Worm (Caenorhabditis elegans) whole organism, late embryonic: Measurements from ENCODE around the gene M02B1.3.

Source experiments
- C08G9.2 ChIP-seq: sonication (generic microtip); optimal IDR thresholded peaks from 2 replicates; lab custom pipeline; 2016; ENCODE audit warnings: mild to moderate bottlenecking, missing genetic modification characterization, moderate library complexity, missing compliant biosample characterization
- F13H6.1 ChIP-seq: sonication (generic microtip); optimal IDR thresholded peaks from 2 replicates; lab custom pipeline; 2016; ENCODE audit warnings: missing genetic modification characterization, missing compliant biosample characterization
- T23F11.4 ChIP-seq: fragments of 200-800 bp; sonication (Bioruptor generic); optimal IDR thresholded peaks from 2 replicates; lab custom pipeline; 2018; ENCODE audit warnings: mild to moderate bottlenecking, missing genetic modification characterization, missing compliant biosample characterization
- Y22D7AL.16 ChIP-seq: sonication (generic microtip); optimal IDR thresholded peaks from 2 replicates; lab custom pipeline; 2016; ENCODE audit warnings: missing genetic modification characterization, missing compliant biosample characterization
- ama-1 ChIP-seq: fragments of 150-350 bp; optimal IDR thresholded peaks from 2 replicates; lab custom pipeline; 2014
- ceh-14 ChIP-seq: sonication (generic microtip); optimal IDR thresholded peaks from 2 replicates; lab custom pipeline; 2016; ENCODE audit warnings: missing genotype, missing genetic modification characterization, missing compliant biosample characterization
- ceh-18 ChIP-seq: sonication (generic microtip); optimal IDR thresholded peaks from 2 replicates; lab custom pipeline; 2016; ENCODE audit warnings: missing genetic modification characterization, missing compliant biosample characterization
- ceh-2 ChIP-seq: sonication (generic microtip); optimal IDR thresholded peaks from 2 replicates; lab custom pipeline; 2016; ENCODE audit warnings: missing genotype, missing genetic modification characterization, missing compliant biosample characterization
- ceh-30 ChIP-seq: fragments of 150-350 bp; optimal IDR thresholded peaks from 2 replicates; lab custom pipeline; 2014; ENCODE audit warnings: missing biosample characterization, missing genetic modification characterization
- ceh-31 ChIP-seq: sonication (generic microtip); optimal IDR thresholded peaks from 2 replicates; lab custom pipeline; 2016; ENCODE audit warnings: missing genetic modification characterization, missing compliant biosample characterization
- ceh-34 ChIP-seq: sonication (generic microtip); optimal IDR thresholded peaks from 2 replicates; lab custom pipeline; 2016; ENCODE audit warnings: mild to moderate bottlenecking, missing genetic modification characterization, missing compliant biosample characterization
- ceh-45 ChIP-seq: fragments of 200-800 bp; sonication (Bioruptor generic); IDR thresholded peaks from 2 replicates; pipeline ENCODE4 v1.3.6; 2022; ENCODE audit warnings: missing genetic modification reagents, missing genetic modification characterization, missing compliant biosample characterization
- ceh-48 ChIP-seq: sonication (generic microtip); optimal IDR thresholded peaks from 2 replicates; lab custom pipeline; 2016; ENCODE audit warnings: missing genetic modification characterization, inconsistent platforms, missing compliant biosample characterization
- che-1 ChIP-seq: sonication (generic microtip); optimal IDR thresholded peaks from 2 replicates; lab custom pipeline; 2016; ENCODE audit warnings: mild to moderate bottlenecking, missing genetic modification characterization, missing compliant biosample characterization
- dmd-4 ChIP-seq: sonication (generic microtip); optimal IDR thresholded peaks from 2 replicates; lab custom pipeline; 2016; ENCODE audit warnings: borderline replicate concordance, missing genetic modification characterization, missing compliant biosample characterization
- dve-1 ChIP-seq: sonication (generic microtip); optimal IDR thresholded peaks from 2 replicates; lab custom pipeline; 2017; ENCODE audit warnings: antibody characterized with exemption, mild to moderate bottlenecking, missing genetic modification characterization, missing compliant biosample characterization
- elt-2 ChIP-seq: sonication (generic microtip); optimal IDR thresholded peaks from 2 replicates; lab custom pipeline; 2016; ENCODE audit warnings: missing genetic modification reagents, missing genetic modification characterization, missing compliant biosample characterization
- ets-4 ChIP-seq: sonication (generic microtip); optimal IDR thresholded peaks from 2 replicates; lab custom pipeline; 2016; ENCODE audit warnings: missing genetic modification characterization, missing compliant biosample characterization
- fax-1 ChIP-seq: sonication (generic microtip); optimal IDR thresholded peaks from 2 replicates; lab custom pipeline; 2016; ENCODE audit warnings: missing genotype, missing genetic modification characterization, missing compliant biosample characterization
- fkh-10 ChIP-seq: fragments of 150-350 bp; optimal IDR thresholded peaks from 2 replicates; lab custom pipeline; 2014; ENCODE audit warnings: missing biosample characterization, missing genetic modification reagents, missing genetic modification characterization
- gmeb-2 ChIP-seq: sonication (generic microtip); optimal IDR thresholded peaks from 2 replicates; lab custom pipeline; 2016; ENCODE audit warnings: missing genetic modification characterization, inconsistent platforms, missing compliant biosample characterization
- hlh-8 ChIP-seq: sonication (generic microtip); optimal IDR thresholded peaks from 2 replicates; lab custom pipeline; 2016; ENCODE audit warnings: missing genotype, missing genetic modification characterization, missing compliant biosample characterization
- lim-6 ChIP-seq: sonication (generic microtip); optimal IDR thresholded peaks from 2 replicates; lab custom pipeline; 2016; ENCODE audit warnings: missing genetic modification characterization, missing compliant biosample characterization
- madf-2 ChIP-seq: sonication (generic microtip); optimal IDR thresholded peaks from 2 replicates; lab custom pipeline; 2017; ENCODE audit warnings: missing genetic modification characterization, missing compliant biosample characterization
- mec-3 ChIP-seq: sonication (generic microtip); optimal IDR thresholded peaks from 2 replicates; lab custom pipeline; 2016; ENCODE audit warnings: borderline replicate concordance, missing genetic modification characterization, missing compliant biosample characterization
- npax-4 ChIP-seq: sonication (generic microtip); optimal IDR thresholded peaks from 2 replicates; lab custom pipeline; 2016; ENCODE audit warnings: missing genetic modification characterization, missing compliant biosample characterization
- odd-2 ChIP-seq: sonication (generic microtip); optimal IDR thresholded peaks from 2 replicates; lab custom pipeline; 2017; ENCODE audit warnings: antibody characterized with exemption, mild to moderate bottlenecking, missing genetic modification characterization, missing compliant biosample characterization
- pag-3 ChIP-seq: sonication (generic microtip); optimal IDR thresholded peaks from 2 replicates; lab custom pipeline; 2016; ENCODE audit warnings: missing compliant biosample characterization, missing genetic modification characterization, borderline replicate concordance
- ref-2 ChIP-seq: sonication (generic microtip); optimal IDR thresholded peaks from 2 replicates; lab custom pipeline; 2016; ENCODE audit warnings: missing genetic modification characterization, missing compliant biosample characterization
- sdc-2 ChIP-seq: sonication (generic microtip); optimal IDR thresholded peaks from 2 replicates; lab custom pipeline; 2016; ENCODE audit warnings: missing genotype, missing genetic modification characterization, missing compliant biosample characterization
- sox-2 ChIP-seq: fragments of 200-800 bp; sonication (Bioruptor generic); IDR thresholded peaks from 2 replicates; pipeline ENCODE4 v1.3.6; 2022; ENCODE audit warnings: missing genetic modification reagents, missing genetic modification characterization, missing compliant biosample characterization
- syd-9 ChIP-seq: sonication (generic microtip); optimal IDR thresholded peaks from 2 replicates; lab custom pipeline; 2016; ENCODE audit warnings: mild to moderate bottlenecking, missing genetic modification characterization, moderate library complexity, missing compliant biosample characterization
- tbx-2 ChIP-seq: sonication (generic microtip); optimal IDR thresholded peaks from 2 replicates; lab custom pipeline; 2016; ENCODE audit warnings: missing genetic modification characterization, missing compliant biosample characterization
- ttx-3 ChIP-seq: sonication (generic microtip); optimal IDR thresholded peaks from 2 replicates; lab custom pipeline; 2016; ENCODE audit warnings: missing genetic modification reagents, missing genetic modification characterization, missing compliant biosample characterization
- unc-3 ChIP-seq, 2 experiments: fragments of 200-800 bp in 1 of 2; sonication (Bioruptor generic) in 1 of 2; sonication (generic microtip) in 1 of 2; conservative IDR thresholded peaks in 1 of 2; optimal IDR thresholded peaks in 1 of 2; 2 replicates each; pipeline versions ENCODE4 v1.3.6 to Lab custom; 2016 to 2022; ENCODE audit warnings: missing compliant biosample characterization in 2 of 2, missing genetic modification characterization in 2 of 2, missing genetic modification reagents in 1 of 2
- unc-42 ChIP-seq: sonication (generic microtip); optimal IDR thresholded peaks from 2 replicates; lab custom pipeline; 2016; ENCODE audit warnings: missing genotype, missing genetic modification characterization, missing compliant biosample characterization
- unc-55 ChIP-seq: sonication (generic microtip); optimal IDR thresholded peaks from 2 replicates; lab custom pipeline; 2017; ENCODE audit warnings: missing biosample characterization, missing genetic modification reagents, missing genetic modification characterization
- unc-86 ChIP-seq: sonication (generic microtip); optimal IDR thresholded peaks from 2 replicates; lab custom pipeline; 2016; ENCODE audit warnings: missing genetic modification characterization, missing compliant biosample characterization
- ztf-16 ChIP-seq: sonication (generic microtip); optimal IDR thresholded peaks from 2 replicates; lab custom pipeline; 2017; ENCODE audit warnings: missing genetic modification characterization, missing compliant biosample characterization

M02B1.3 gene

ce11 chrIV:12793621-12794020 is 42.7 kb upstream of the M02B1.3 start, which contains the start of gene pin-2:
Gene pin-2, plus strand, starts transcription at chrIV:12793847.
- TF ChIP-seq unc-3 (GFP tag; conservative IDR thresholded peaks at IDR 0.05; lab: Robert Waterston, UW) (no peak), unc-3 (tag; optimal IDR thresholded peaks at IDR 0.05; lab: Kevin White, UChicago) (no peak), Y22D7AL.16 (tag; lab: Kevin White, UChicago) (no peak)
- TF ChIP-seq, all 69 proteins: peak for 0

DNA sequence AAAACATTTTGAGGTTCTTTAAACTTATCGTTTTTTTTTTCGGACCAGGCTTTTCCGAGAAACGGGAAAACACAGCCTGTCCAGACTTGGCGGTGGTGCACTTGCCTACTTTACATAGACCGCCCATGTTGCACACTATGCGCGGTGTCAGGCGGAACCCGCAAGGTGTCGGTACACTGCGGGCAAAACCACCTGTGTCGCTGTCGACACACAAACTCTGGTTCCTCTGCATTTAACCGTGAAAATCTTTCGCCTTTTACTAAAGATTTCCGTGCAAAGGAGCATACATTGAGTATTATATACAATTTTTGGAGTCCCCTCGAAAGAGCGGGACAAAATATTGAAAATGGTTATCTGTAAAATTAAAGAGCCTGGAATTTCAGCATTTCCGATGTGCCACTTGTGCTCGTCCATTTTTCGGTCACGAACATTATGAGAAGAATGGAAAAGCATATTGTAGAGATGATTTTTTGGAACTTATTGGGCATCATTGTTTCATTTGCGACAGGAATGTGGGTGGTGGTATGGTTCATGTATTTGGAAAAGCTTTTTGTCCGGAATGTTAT is 40.9 kb upstream of the M02B1.3 start:
- TF ChIP-seq ceh-45 (GFP tag; lab: Robert Waterston, UW), result no peak
- no peak for TF ChIP-seq unc-55 (GFP tag; lab: Kevin White, UChicago)
- no peak for TF ChIP-seq ceh-31
- TF ChIP-seq elt-2, result no peak
- TF ChIP-seq dmd-4 (tag; lab: Kevin White, UChicago), result no peak
- no peak for TF ChIP-seq che-1
- no peak for TF ChIP-seq F13H6.1 (tag; lab: Kevin White, UChicago)
- TF ChIP-seq ceh-18 (tag; lab: Kevin White, UChicago), result no peak
- no peak for TF ChIP-seq ets-4 (tag; lab: Kevin White, UChicago)
- TF ChIP-seq T23F11.4, result no peak
- no peak for TF ChIP-seq C08G9.2 (tag; lab: Kevin White, UChicago)
- TF ChIP-seq sox-2 (GFP tag; lab: Robert Waterston, UW), result no peak
- TF ChIP-seq ama-1 (lab: Kevin White, UChicago), result no peak
- no peak for TF ChIP-seq Y22D7AL.16 (tag; lab: Kevin White, UChicago)

DNA sequence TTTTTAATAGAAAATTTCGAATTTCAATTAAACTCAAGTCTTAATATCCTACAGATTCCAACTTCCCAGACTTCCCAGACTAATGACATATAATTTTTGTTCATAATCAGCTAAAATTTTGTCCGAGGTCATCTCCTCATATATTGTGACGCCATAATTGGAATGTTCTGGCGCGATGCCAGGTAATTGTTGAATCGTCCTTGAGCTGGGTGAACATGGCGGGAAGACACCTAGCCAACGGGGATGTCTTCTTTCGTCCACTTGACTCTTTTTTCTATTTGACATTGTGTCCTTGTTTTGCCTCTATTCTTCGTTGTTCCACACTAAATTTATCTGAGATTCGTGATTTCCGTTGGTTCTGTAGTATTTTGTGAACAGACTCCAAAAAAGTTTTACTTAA is 39.5 kb upstream of the M02B1.3 start:
- TF ChIP-seq ref-2 (tag; lab: Kevin White, UChicago), result no peak
- TF ChIP-seq ceh-34 (tag; lab: Kevin White, UChicago), result no peak
- TF ChIP-seq elt-2, result no peak
- no peak for TF ChIP-seq Y22D7AL.16 (tag; lab: Kevin White, UChicago)
- no peak for TF ChIP-seq unc-55 (GFP tag; lab: Kevin White, UChicago)
- no peak for TF ChIP-seq fkh-10 (GFP tag; lab: Kevin White, UChicago)
- TF ChIP-seq ztf-16 (tag; lab: Kevin White, UChicago), result no peak
- no peak for TF ChIP-seq ceh-30 (tag; lab: Kevin White, UChicago)
- TF ChIP-seq sdc-2 (tag; lab: Kevin White, UChicago), result no peak
- no peak for TF ChIP-seq ceh-2 (tag; lab: Kevin White, UChicago)
- TF ChIP-seq dve-1, result no peak
- no peak for TF ChIP-seq odd-2 (tag; lab: Kevin White, UChicago)
- no peak for TF ChIP-seq tbx-2 (tag; lab: Kevin White, UChicago)
- TF ChIP-seq mec-3 (tag; lab: Kevin White, UChicago), result no peak

DNA sequence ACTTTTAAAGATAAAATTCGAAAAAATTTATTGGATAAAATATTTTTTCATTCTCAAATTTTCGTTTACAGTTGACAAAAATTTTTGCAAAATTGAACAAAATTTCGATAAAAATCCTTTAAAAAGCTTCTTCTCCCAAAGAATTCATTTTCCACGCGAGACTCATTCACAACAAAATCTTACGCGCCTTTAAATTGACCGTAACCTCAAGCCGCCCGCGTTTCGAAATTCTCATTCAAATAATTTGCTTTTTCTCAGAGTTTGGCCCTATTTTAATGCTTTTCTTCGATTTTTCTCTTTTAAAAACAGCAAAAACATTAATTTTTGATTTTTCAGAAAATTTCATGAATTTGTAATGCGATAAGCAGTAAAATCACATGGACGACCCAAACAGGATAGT is 30.7 kb upstream of the M02B1.3 start, which contains the start of gene F07C6.4:
F07C6.4 (plus strand) TSS at position 330 of the 400 bp plus-strand sequence.
- TF ChIP-seq ceh-48 (no peak), fax-1 (tag; lab: Kevin White, UChicago) (no peak), sdc-2 (tag; lab: Kevin White, UChicago) (no peak), elt-2 (no peak), madf-2 (tag; lab: Kevin White, UChicago) (no peak)

- TF ChIP-seq ceh-14 (tag; lab: Kevin White, UChicago) (no peak), syd-9 (tag; lab: Kevin White, UChicago) (no peak), ceh-30 (tag; lab: Kevin White, UChicago) (no peak), ref-2 (tag; lab: Kevin White, UChicago) (no peak)
These were observed 24.8 kb upstream of the M02B1.3 start for ce11 chrIV:12811554-12811953.

DNA sequence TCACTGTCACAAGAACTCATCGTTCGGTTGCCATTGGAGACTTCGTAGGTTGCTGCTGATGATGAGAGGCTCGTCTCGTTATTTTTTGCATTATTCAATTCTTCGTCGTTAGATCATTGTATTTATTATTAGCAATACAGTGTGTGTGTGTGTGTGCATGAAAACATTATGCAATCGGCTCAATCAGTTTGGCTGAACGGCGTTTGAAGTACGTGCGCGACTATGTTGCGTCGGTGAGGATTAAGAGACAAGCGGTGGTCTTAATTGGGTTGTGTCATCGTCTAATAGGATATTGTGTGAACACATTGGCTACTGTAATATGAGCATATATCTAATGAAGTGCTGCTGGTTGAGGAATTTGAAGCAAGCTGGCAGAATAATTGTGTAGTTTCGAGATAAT is 22.5 kb upstream of the M02B1.3 start:
- TF ChIP-seq unc-86 (tag; lab: Kevin White, UChicago), result no peak
- TF ChIP-seq sox-2 (GFP tag; lab: Robert Waterston, UW), result no peak
- TF ChIP-seq ttx-3 (tag; lab: Kevin White, UChicago), result no peak
- no peak for TF ChIP-seq tbx-2 (tag; lab: Kevin White, UChicago)
- TF ChIP-seq ceh-48, result no peak
- TF ChIP-seq unc-42 (tag; lab: Kevin White, UChicago), result no peak
- TF ChIP-seq npax-4 (tag; lab: Kevin White, UChicago), result no peak
- no peak for TF ChIP-seq pag-3
- TF ChIP-seq hlh-8 (tag; lab: Kevin White, UChicago), result no peak
- TF ChIP-seq unc-3 (GFP tag; conservative IDR thresholded peaks at IDR 0.05; lab: Robert Waterston, UW), result no peak
- no peak for TF ChIP-seq unc-3 (tag; optimal IDR thresholded peaks at IDR 0.05; lab: Kevin White, UChicago)
- TF ChIP-seq lim-6 (tag; lab: Kevin White, UChicago), result no peak
- TF ChIP-seq fkh-10 (GFP tag; lab: Kevin White, UChicago), result no peak
- no peak for TF ChIP-seq gmeb-2 (tag; lab: Kevin White, UChicago)
